Fruit fly (Drosophila melanogaster) whole organism, prepupa: ENCODE measurements around the gene CG12609.

Experiments used
- Gug ChIP-seq: fragments of 200-800 bp; sonication (Bioruptor generic); IDR thresholded peaks from 2 replicates; pipeline ENCODE4 v1.3.6; 2022; ENCODE audit warnings: missing biosample characterization, missing genetic modification characterization
- OdsH ChIP-seq: fragments of 200-800 bp; sonication (Bioruptor generic); optimal IDR thresholded peaks from 3 replicates; lab custom pipeline; 2016; ENCODE audit warnings: missing biosample characterization, missing genetic modification characterization
- esn ChIP-seq: fragments of 200-800 bp; sonication (Bioruptor generic); optimal IDR thresholded peaks from 2 replicates; lab custom pipeline; 2016; ENCODE audit warnings: missing biosample characterization, mild to moderate bottlenecking, missing genetic modification characterization, moderate library complexity
- fkh ChIP-seq: fragments of 200-800 bp; sonication (Bioruptor generic); optimal IDR thresholded peaks from 3 replicates; lab custom pipeline; 2017; ENCODE audit warnings: missing biosample characterization, mild to moderate bottlenecking, missing genetic modification characterization, moderate library complexity

- TF ChIP-seq esn (GFP tag; lab: Kevin White, UChicago) (peak; percentile 78), fkh (GFP tag; lab: Kevin White, UChicago) (peak; percentile 23), Gug (peak; percentile 42; the same call in 1 of the 2 replicates), OdsH (GFP tag; lab: Kevin White, UChicago) (peak; percentile 70)
Measured at dm6 chrX:18789353-18790210, 41.5 kb upstream of the CG12609 start.
